Fruit fly (Drosophila melanogaster) whole organism, embryonic: ENCODE measurements around the gene CG2129.
A peak's percentile ranks its signal among the peaks of the same experiment; 100 is the strongest.

Experiments used
- CG11504 ChIP-seq: fragments of 200-800 bp; sonication (Bioruptor generic); optimal IDR thresholded peaks from 3 replicates; lab custom pipeline; 2019; ENCODE audit warnings: missing biosample characterization, mild to moderate bottlenecking, missing genetic modification characterization, moderate library complexity
- CG13624 ChIP-seq: fragments of 200-800 bp; sonication (Bioruptor generic); optimal IDR thresholded peaks from 2 replicates; lab custom pipeline; 2016; ENCODE audit warnings: missing biosample characterization, missing genetic modification characterization
- CG1792 ChIP-seq: fragments of 200-800 bp; sonication (Bioruptor generic); optimal IDR thresholded peaks from 2 replicates; lab custom pipeline; 2016; ENCODE audit warnings: missing biosample characterization, missing genetic modification characterization
- CG32532 ChIP-seq: fragments of 200-800 bp; sonication (Bioruptor generic); IDR thresholded peaks from 2 replicates; pipeline ENCODE4 v1.3.6; 2022; ENCODE audit warnings: missing biosample characterization, missing genetic modification characterization
- Kr ChIP-seq: fragments of 200-800 bp; sonication (Bioruptor generic); optimal IDR thresholded peaks from 2 replicates; lab custom pipeline; 2017; ENCODE audit warnings: missing biosample characterization, mild to moderate bottlenecking, missing genetic modification characterization
- eve ChIP-seq, 2 experiments: fragments of >200 bp; optimal IDR thresholded peaks; 2 replicates each; lab custom pipeline; 2017; ENCODE audit warnings: missing biosample characterization in 2 of 2, missing genetic modification characterization in 2 of 2
- insv ChIP-seq, 2 experiments: fragments of 200-800 bp; sonication (Bioruptor generic); optimal IDR thresholded peaks; 3 replicates each; lab custom pipeline; 2016 to 2018; ENCODE audit warnings: missing biosample characterization in 2 of 2, missing genetic modification characterization in 2 of 2
- prd ChIP-seq, 3 experiments: fragments of >200 bp in 2 of 3; fragments of 200-800 bp in 1 of 3; sonication (Bioruptor generic) in 1 of 3; optimal IDR thresholded peaks in 2 of 3; IDR thresholded peaks in 1 of 3; 2 replicates in 2 of 3; 3 replicates in 1 of 3; pipeline versions ENCODE4 v1.3.6 to Lab custom; 2017 to 2022; ENCODE audit warnings: missing biosample characterization in 1 of 3, missing genetic modification characterization in 1 of 3

- peak; percentile 51 for TF ChIP-seq CG13624 (GFP tag; lab: Kevin White, UChicago)
- no peak for TF ChIP-seq insv (GFP tag; optimal IDR thresholded peaks at IDR 0.05; lab: Kevin White, UChicago)
- no peak for TF ChIP-seq CG1792 (GFP tag; lab: Kevin White, UChicago)
- TF ChIP-seq CG32532 (GFP tag; lab: Robert Waterston, UW) = 0 out of 2 replicates have a peak, but pooled peaks have one; percentile 30
- peak; percentile 11 for TF ChIP-seq CG11504 (tag; lab: Kevin White, UChicago)
- TF ChIP-seq prd (optimal IDR thresholded peaks at IDR 0.05; lab: Kevin White, UChicago) = no peak
- no peak for TF ChIP-seq prd (GFP tag; IDR thresholded peaks at IDR 0.05; lab: Robert Waterston, UW)
- TF ChIP-seq eve (GFP tag; optimal IDR thresholded peaks at IDR 0.05; lab: Kevin White, UChicago) = no peak
- TF ChIP-seq Kr (GFP tag; lab: Kevin White, UChicago) = no peak
These were observed 47.4 kb downstream of the CG2129 start for dm6 chrX:8193017-8193556.
